Worm (Caenorhabditis elegans) whole organism, L4 larva: Measurements from ENCODE around the gene set-4.

Experiments used
- D1046.2 ChIP-seq: fragments of 200-800 bp; sonication (Bioruptor generic); IDR thresholded peaks from 2 replicates; pipeline ENCODE4 v1.3.6; 2022; ENCODE audit warnings: missing genetic modification characterization, missing compliant biosample characterization
- F10B5.3 ChIP-seq: sonication (generic microtip); optimal IDR thresholded peaks from 2 replicates; lab custom pipeline; 2016; ENCODE audit warnings: mild to moderate bottlenecking, missing genetic modification characterization, missing compliant biosample characterization
- F44E2.7 ChIP-seq: fragments of 200-800 bp; sonication (Bioruptor generic); IDR thresholded peaks from 2 replicates; pipeline ENCODE4 v2.1.2; 2022; ENCODE audit warnings: missing genetic modification characterization, missing compliant biosample characterization
- F49E8.2 ChIP-seq: sonication (generic microtip); optimal IDR thresholded peaks from 2 replicates; lab custom pipeline; 2016; ENCODE audit warnings: missing compliant biosample characterization, mild to moderate bottlenecking, missing genetic modification characterization, borderline replicate concordance
- T20F7.1 ChIP-seq: fragments of 200-800 bp; sonication (Bioruptor generic); optimal IDR thresholded peaks from 2 replicates; lab custom pipeline; 2018; ENCODE audit warnings: mild to moderate bottlenecking, missing genetic modification characterization, missing compliant biosample characterization
- ZK337.2 ChIP-seq: fragments of 200-800 bp; sonication (Bioruptor generic); IDR thresholded peaks from 2 replicates; pipeline ENCODE4 v1.3.6; 2022; ENCODE audit warnings: missing genetic modification reagents, missing genetic modification characterization, missing compliant biosample characterization
- aha-1 ChIP-seq: fragments of 150-350 bp; peaks from one replicate; lab custom pipeline; 2014; ENCODE audit warnings: missing biosample characterization, missing genetic modification characterization
- ama-1 ChIP-seq: fragments of 150-350 bp; optimal IDR thresholded peaks from 2 replicates; lab custom pipeline; 2014; ENCODE audit warnings: inconsistent platforms, mixed read lengths
- arid-1 ChIP-seq: fragments of 200-800 bp; sonication (Bioruptor generic); conservative IDR thresholded peaks from 2 replicates; pipeline ENCODE4 v1.3.6; 2022; ENCODE audit warnings: missing genetic modification reagents, missing genetic modification characterization, missing compliant biosample characterization
- ces-1 ChIP-seq: fragments of 150-350 bp; sonication (generic microtip); optimal IDR thresholded peaks from 4 replicates; lab custom pipeline; 2014; ENCODE audit warnings: missing biosample characterization, missing genetic modification reagents, missing genetic modification characterization
- cey-2 ChIP-seq: sonication (generic microtip); optimal IDR thresholded peaks from 3 replicates; lab custom pipeline; 2017; ENCODE audit warnings: missing genetic modification characterization, mild to moderate bottlenecking, missing compliant biosample characterization, antibody characterized with exemption, borderline replicate concordance; ENCODE audit not compliant: insufficient read depth
- daf-12 ChIP-seq: fragments of 150-350 bp; optimal IDR thresholded peaks from 2 replicates; lab custom pipeline; 2014; ENCODE audit warnings: missing biosample characterization, missing genetic modification reagents, missing genetic modification characterization
- egl-27 ChIP-seq: sonication (generic microtip); optimal IDR thresholded peaks from 3 replicates; lab custom pipeline; 2017; ENCODE audit warnings: missing biosample characterization, missing genetic modification reagents, missing genetic modification characterization
- egl-43 ChIP-seq: fragments of 200-800 bp; sonication (Bioruptor generic); IDR thresholded peaks from 2 replicates; pipeline ENCODE4 v1.3.6; 2022; ENCODE audit warnings: missing genetic modification reagents, missing genetic modification characterization, missing compliant biosample characterization
- fkh-10 ChIP-seq: fragments of 150-350 bp; optimal IDR thresholded peaks from 2 replicates; lab custom pipeline; 2014; ENCODE audit warnings: missing biosample characterization, missing genetic modification reagents, missing genetic modification characterization
- fos-1 ChIP-seq: fragments of 150-350 bp; optimal IDR thresholded peaks from 2 replicates; lab custom pipeline; 2014; ENCODE audit warnings: missing biosample characterization, missing genetic modification characterization
- gei-8 ChIP-seq: fragments of 200-800 bp; sonication (Bioruptor generic); optimal IDR thresholded peaks from 2 replicates; lab custom pipeline; 2018; ENCODE audit warnings: mild to moderate bottlenecking, missing genetic modification characterization, missing compliant biosample characterization
- hif-1 ChIP-seq, 2 experiments: sonication (generic microtip); optimal IDR thresholded peaks; 2 replicates each; lab custom pipeline; 2016 to 2017; ENCODE audit warnings: missing compliant biosample characterization in 2 of 2, missing genetic modification characterization in 2 of 2, missing genetic modification reagents in 2 of 2, missing genotype in 2 of 2, mild to moderate bottlenecking in 1 of 2
- hlh-11 ChIP-seq: fragments of 200-800 bp; sonication (Bioruptor generic); optimal IDR thresholded peaks from 2 replicates; lab custom pipeline; 2018; ENCODE audit warnings: mild to moderate bottlenecking, missing genetic modification characterization, missing compliant biosample characterization
- lin-13 ChIP-seq: fragments of 150-350 bp; optimal IDR thresholded peaks from 2 replicates; lab custom pipeline; 2014; ENCODE audit warnings: missing biosample characterization, missing genetic modification reagents, missing genetic modification characterization
- lin-38 ChIP-seq: fragments of 200-800 bp; sonication (Bioruptor generic); IDR thresholded peaks from 2 replicates; pipeline ENCODE4 v1.3.6; 2022; ENCODE audit warnings: missing genetic modification reagents, missing genetic modification characterization, missing compliant biosample characterization
- lir-3 ChIP-seq: sonication (generic microtip); optimal IDR thresholded peaks from 2 replicates; lab custom pipeline; 2016; ENCODE audit warnings: mild to moderate bottlenecking, missing genetic modification characterization, missing compliant biosample characterization
- lsy-2 ChIP-seq, 2 experiments: fragments of 150-350 bp in 1 of 2; sonication (generic microtip) in 1 of 2; optimal IDR thresholded peaks; 2 replicates each; lab custom pipeline; 2014 to 2017; ENCODE audit warnings: missing biosample characterization in 2 of 2, missing genetic modification characterization in 2 of 2
- mep-1 ChIP-seq: fragments of 150-350 bp; sonication (generic microtip); optimal IDR thresholded peaks from 3 replicates; lab custom pipeline; 2014; ENCODE audit warnings: missing biosample characterization, missing genetic modification characterization
- mes-2 ChIP-seq: sonication (generic microtip); optimal IDR thresholded peaks from 2 replicates; lab custom pipeline; 2016; ENCODE audit warnings: missing genotype, mild to moderate bottlenecking, missing genetic modification characterization, missing compliant biosample characterization; ENCODE audit not compliant: poor library complexity, severe bottlenecking
- mxl-2 ChIP-seq: fragments of 200-800 bp; sonication (Bioruptor generic); conservative IDR thresholded peaks from 2 replicates; pipeline ENCODE4 v1.3.6; 2022; ENCODE audit warnings: missing genetic modification reagents, missing genetic modification characterization, missing compliant biosample characterization
- mxl-3 ChIP-seq: fragments of 200-800 bp; sonication (Bioruptor generic); optimal IDR thresholded peaks from 2 replicates; lab custom pipeline; 2018; ENCODE audit warnings: mild to moderate bottlenecking, missing genetic modification characterization, missing compliant biosample characterization
- nhr-10 ChIP-seq: fragments of 150-350 bp; optimal IDR thresholded peaks from 2 replicates; lab custom pipeline; 2014; ENCODE audit warnings: missing biosample characterization, missing genetic modification characterization
- nhr-102 ChIP-seq: sonication (generic microtip); optimal IDR thresholded peaks from 2 replicates; lab custom pipeline; 2016; ENCODE audit warnings: mild to moderate bottlenecking, missing genetic modification characterization, moderate library complexity, missing compliant biosample characterization
- nhr-11 ChIP-seq: fragments of 150-350 bp; optimal IDR thresholded peaks from 2 replicates; lab custom pipeline; 2014; ENCODE audit warnings: missing biosample characterization, missing genetic modification characterization
- nhr-111 ChIP-seq: fragments of 200-800 bp; sonication (Bioruptor generic); optimal IDR thresholded peaks from 2 replicates; lab custom pipeline; 2018; ENCODE audit warnings: mild to moderate bottlenecking, missing genetic modification characterization, missing compliant biosample characterization
- nhr-25 ChIP-seq: sonication (generic microtip); optimal IDR thresholded peaks from 2 replicates; lab custom pipeline; 2017; ENCODE audit warnings: missing genetic modification characterization, mild to moderate bottlenecking, missing compliant biosample characterization, antibody characterized with exemption, moderate library complexity, borderline replicate concordance; ENCODE audit not compliant: insufficient read depth
- nhr-28 ChIP-seq: fragments of 150-350 bp; optimal IDR thresholded peaks from 2 replicates; lab custom pipeline; 2014; ENCODE audit warnings: missing biosample characterization, missing genetic modification characterization
- nhr-6 ChIP-seq: fragments of 150-350 bp; optimal IDR thresholded peaks from 2 replicates; lab custom pipeline; 2014; ENCODE audit warnings: missing biosample characterization, missing genetic modification characterization
- nhr-77 ChIP-seq: fragments of 150-350 bp; optimal IDR thresholded peaks from 2 replicates; lab custom pipeline; 2014; ENCODE audit warnings: missing biosample characterization, missing genetic modification characterization
- php-3 ChIP-seq: fragments of 200-800 bp; sonication (Bioruptor generic); IDR thresholded peaks from 2 replicates; pipeline ENCODE4 v1.3.6; 2022; ENCODE audit warnings: missing genetic modification reagents, missing genetic modification characterization, missing compliant biosample characterization
- pqm-1 ChIP-seq: sonication (generic microtip); optimal IDR thresholded peaks from 2 replicates; lab custom pipeline; 2017; ENCODE audit warnings: missing biosample characterization, missing genetic modification characterization
- rbr-2 ChIP-seq: sonication (generic microtip); optimal IDR thresholded peaks from 2 replicates; lab custom pipeline; 2016; ENCODE audit warnings: missing genotype, missing genetic modification characterization, missing compliant biosample characterization
- tag-97 ChIP-seq: fragments of 200-800 bp; sonication (Bioruptor generic); IDR thresholded peaks from 2 replicates; pipeline ENCODE4 v1.3.6; 2022; ENCODE audit warnings: missing genetic modification characterization, missing compliant biosample characterization
- tra-1 ChIP-seq: fragments of 200-800 bp; sonication (Bioruptor generic); IDR thresholded peaks from 2 replicates; pipeline ENCODE4 v1.3.6; 2022; ENCODE audit warnings: missing genetic modification reagents, missing genetic modification characterization, missing compliant biosample characterization
- unc-130 ChIP-seq: sonication (generic microtip); optimal IDR thresholded peaks from 2 replicates; lab custom pipeline; 2016; ENCODE audit warnings: missing genetic modification reagents, missing genetic modification characterization, missing compliant biosample characterization
- unc-62 ChIP-seq, 3 experiments: fragments of 150-350 bp in 1 of 3; sonication (generic microtip); optimal IDR thresholded peaks in 2 of 3; peaks in 1 of 3; 1 replicate in 1 of 3; 2 replicates in 2 of 3; lab custom pipeline; 2014 to 2017; ENCODE audit warnings: missing biosample characterization in 3 of 3, missing genetic modification characterization in 3 of 3, missing genetic modification reagents in 3 of 3, missing genotype in 1 of 3
- vab-7 ChIP-seq: fragments of 200-800 bp; sonication (Bioruptor generic); IDR thresholded peaks from 2 replicates; pipeline ENCODE4 v1.3.6; 2022; ENCODE audit warnings: missing genetic modification reagents, missing genetic modification characterization, missing compliant biosample characterization
- zfp-3 ChIP-seq: fragments of 200-800 bp; sonication (Bioruptor generic); conservative IDR thresholded peaks from 2 replicates; pipeline ENCODE4 v1.3.6; 2022; ENCODE audit warnings: missing genetic modification reagents, missing genetic modification characterization, missing compliant biosample characterization
- ztf-7 ChIP-seq: fragments of 150-350 bp; optimal IDR thresholded peaks from 2 replicates; lab custom pipeline; 2014; ENCODE audit warnings: missing biosample characterization, missing genetic modification characterization

The set-4 gene

DNA sequence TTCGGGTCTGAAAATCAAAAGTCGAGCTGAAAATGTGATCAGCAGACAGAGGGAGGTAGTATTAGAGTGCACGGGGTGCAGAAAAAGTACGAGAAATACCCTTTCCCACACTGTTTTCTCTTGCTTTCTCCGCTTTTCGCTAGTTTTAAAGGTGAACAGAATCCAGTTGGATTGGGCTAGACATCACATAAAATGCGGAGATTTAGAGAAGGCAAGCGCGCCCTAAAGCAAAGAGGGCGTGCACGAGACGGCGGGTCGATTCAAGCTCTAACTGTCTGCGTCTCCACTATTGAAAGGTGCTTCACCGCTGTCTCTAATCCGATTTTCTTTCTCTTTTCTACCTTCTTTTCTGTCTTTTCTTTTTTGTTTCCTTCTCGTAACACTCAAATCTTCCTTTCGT is 39.0 kb upstream of the set-4 start (continued):
- TF ChIP-seq F49E8.2 (tag; lab: Kevin White, UChicago), result peak; percentile 34
- peak; percentile 73 for TF ChIP-seq rbr-2 (tag; lab: Kevin White, UChicago)
- no peak for TF ChIP-seq egl-27 (tag; lab: Kevin White, UChicago)
- TF ChIP-seq D1046.2 (GFP tag; lab: Robert Waterston, UW), result 0 out of 2 replicates have a peak, but pooled peaks have one; percentile 38
- TF ChIP-seq nhr-28 (tag; lab: Kevin White, UChicago), result peak; percentile 86
- no peak for TF ChIP-seq lir-3 (tag; lab: Kevin White, UChicago)
- peak; percentile 24 for TF ChIP-seq pqm-1
- TF ChIP-seq lsy-2 (tag; optimal IDR thresholded peaks at IDR 0.05; lab: Kevin White, UChicago), result peak; percentile 69 to 88
- TF ChIP-seq fkh-10 (GFP tag; lab: Kevin White, UChicago), result peak; percentile 48
- peak; percentile 95 for TF ChIP-seq aha-1
- no peak for TF ChIP-seq F10B5.3 (tag; lab: Kevin White, UChicago)
- peak in 1 of 2 experiments; percentile 56 for TF ChIP-seq unc-62 (GFP tag; optimal IDR thresholded peaks at IDR 0.05 in 1 of 2; lab: Kevin White, UChicago)
- no peak for TF ChIP-seq unc-62 (tag; optimal IDR thresholded peaks at IDR 0.05; lab: Kevin White, UChicago)
- TF ChIP-seq zfp-3 (GFP tag; lab: Robert Waterston, UW), result no peak
- peak; percentile 53 for TF ChIP-seq nhr-25 (tag; lab: Kevin White, UChicago)
- TF ChIP-seq egl-43 (GFP tag; lab: Robert Waterston, UW), result 0 out of 2 replicates have a peak, but pooled peaks have one; percentile 52
- TF ChIP-seq fos-1 (tag; lab: Kevin White, UChicago), result no peak
- peak; percentile 84 for TF ChIP-seq nhr-6
- peak; percentile 94 for TF ChIP-seq lin-38 (GFP tag; lab: Robert Waterston, UW)
- TF ChIP-seq arid-1, result peak; percentile 71
- peak; percentile 78 for TF ChIP-seq nhr-11 (tag; lab: Kevin White, UChicago)
- TF ChIP-seq mxl-3 (GFP tag; lab: Kevin White, UChicago), result peak; percentile 76
- no peak for TF ChIP-seq mxl-2 (GFP tag; lab: Robert Waterston, UW)
- no peak for TF ChIP-seq F44E2.7 (GFP tag; lab: Robert Waterston, UW)
- peak; percentile 74 for TF ChIP-seq nhr-77 (tag; lab: Kevin White, UChicago)
- 0 out of 2 replicates have a peak, but pooled peaks have one; percentile 59 for TF ChIP-seq tra-1
- peak; percentile 89 for TF ChIP-seq hlh-11 (tag; lab: Kevin White, UChicago)
- TF ChIP-seq, all 104 proteins: peak for 51

DNA sequence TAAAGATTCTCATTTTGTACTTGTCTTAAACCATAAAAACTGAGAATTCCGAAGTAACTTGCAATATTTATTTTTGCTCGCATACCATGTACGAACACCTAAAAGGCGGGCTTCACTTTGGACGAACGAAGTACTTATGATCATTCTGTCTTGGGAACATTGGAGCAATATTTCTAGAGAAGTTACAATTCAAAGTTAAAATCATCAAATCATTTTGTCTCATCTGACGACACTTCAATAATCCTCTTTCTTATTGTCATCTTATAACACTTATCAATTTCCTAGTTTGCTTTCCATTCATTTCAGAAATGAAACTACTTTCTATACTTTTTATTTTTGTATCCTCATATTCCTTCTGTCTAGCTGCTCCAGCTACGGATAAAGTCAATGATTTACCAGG is 35.6 kb upstream of the set-4 start, which contains the start of gene ctsa-4.1:
ctsa-4.1 (plus strand) TSS at position 301 of the 400 bp plus-strand sequence.
- peak; percentile 63 for TF ChIP-seq ztf-7 (tag; lab: Kevin White, UChicago)
- TF ChIP-seq ZK337.2 (GFP tag; lab: Robert Waterston, UW), result no peak

DNA sequence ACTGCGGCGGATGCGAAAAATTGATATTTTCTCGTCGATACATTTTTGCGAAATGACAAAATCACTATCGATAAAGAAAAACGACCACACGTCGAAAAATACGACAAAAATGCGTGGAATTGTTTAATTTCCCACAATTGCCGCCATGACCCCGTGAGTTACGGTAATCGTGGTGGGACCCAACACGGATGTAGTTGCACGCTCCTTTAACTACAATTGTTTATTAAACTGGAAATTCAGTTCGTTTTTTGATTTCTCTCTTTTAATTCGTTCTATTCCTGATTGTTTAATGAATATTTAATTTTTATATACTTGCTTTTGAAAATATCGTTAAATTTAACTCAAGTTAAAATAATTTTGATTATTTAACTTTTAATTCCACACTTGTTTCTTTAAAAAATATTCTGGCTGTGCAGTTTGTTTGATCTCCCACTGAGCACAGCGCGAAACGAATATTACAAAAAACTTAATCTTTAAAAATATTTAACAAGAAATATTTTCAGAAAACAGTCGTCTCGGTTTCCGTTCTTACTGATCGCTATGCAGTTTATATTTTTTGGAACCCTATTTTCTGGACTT is 34.2 kb upstream of the set-4 start, which contains the start of the genes ani-2 and clec-88:
ani-2 (minus strand) TSS at position 131 of the 579 bp plus-strand sequence.
clec-88 (plus strand) TSS at position 486 of the 579 bp plus-strand sequence.
- TF ChIP-seq lin-38 (GFP tag; lab: Robert Waterston, UW) (peak; percentile 64), cey-2 (no peak), unc-130 (peak; percentile 87)

DNA sequence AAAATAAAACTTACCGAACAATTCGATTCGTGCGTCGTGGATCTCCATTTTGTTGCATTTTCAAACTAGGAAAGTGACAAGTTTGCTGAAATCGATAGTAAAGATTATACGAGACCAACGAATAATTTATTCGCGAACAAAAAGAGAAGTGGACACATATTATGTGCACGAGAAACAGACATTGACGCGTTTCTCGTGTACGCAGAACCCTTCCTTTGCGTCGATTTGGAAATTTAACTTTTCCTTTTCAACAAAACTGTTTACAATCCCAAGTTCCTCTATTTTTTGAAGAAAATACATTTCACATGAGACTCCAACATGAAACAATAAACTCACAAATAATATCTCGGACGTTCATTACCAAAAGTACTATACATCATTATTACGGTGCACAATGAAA is 29.7 kb upstream of the set-4 start, which contains the start of gene K10B2.4:
K10B2.4 (minus strand) TSS at position 138 of the 400 bp plus-strand sequence.
- TF ChIP-seq T20F7.1 (GFP tag; lab: Kevin White, UChicago) (peak; percentile 57), nhr-77 (tag; lab: Kevin White, UChicago) (no peak), gei-8 (GFP tag; lab: Kevin White, UChicago) (no peak), tag-97 (no peak), nhr-102 (tag; lab: Kevin White, UChicago) (no peak), aha-1 (peak; percentile 92), php-3 (GFP tag; lab: Robert Waterston, UW) (no peak), ama-1 (peak; percentile 27), daf-12 (tag; lab: Kevin White, UChicago) (no peak), vab-7 (GFP tag; lab: Robert Waterston, UW) (no peak), rbr-2 (tag; lab: Kevin White, UChicago) (peak; percentile 48), nhr-111 (GFP tag; lab: Kevin White, UChicago) (no peak), mes-2 (tag; lab: Kevin White, UChicago) (peak; percentile 90), hif-1 (tag; optimal IDR thresholded peaks at IDR 0.05; lab: Kevin White, UChicago) (peak in 1 of 2 experiments; percentile 8), lin-13 (peak; percentile 36), ces-1 (GFP tag; lab: Kevin White, UChicago) (no peak), nhr-10 (tag; lab: Kevin White, UChicago) (no peak), mep-1 (tag; lab: Kevin White, UChicago) (peak; percentile 87)
